Fruit fly (Drosophila melanogaster) Kc167 (cell line): ENCODE measurements around the gene CG14346.

Source experiments
- Myc ChIP-seq: fragments of >200 bp; optimal IDR thresholded peaks from 2 replicates; lab custom pipeline; 2017; ENCODE audit warnings: missing external identifiers
- h ChIP-seq: fragments of >200 bp; optimal IDR thresholded peaks from 3 replicates; lab custom pipeline; 2018; ENCODE audit warnings: missing external identifiers
- psq ChIP-seq: fragments of >200 bp; optimal IDR thresholded peaks from 2 replicates; lab custom pipeline; 2017; ENCODE audit warnings: missing external identifiers
- ttk ChIP-seq: sonication (Bioruptor generic); optimal IDR thresholded peaks from 2 replicates; lab custom pipeline; 2017; ENCODE audit warnings: missing external identifiers

DNA sequence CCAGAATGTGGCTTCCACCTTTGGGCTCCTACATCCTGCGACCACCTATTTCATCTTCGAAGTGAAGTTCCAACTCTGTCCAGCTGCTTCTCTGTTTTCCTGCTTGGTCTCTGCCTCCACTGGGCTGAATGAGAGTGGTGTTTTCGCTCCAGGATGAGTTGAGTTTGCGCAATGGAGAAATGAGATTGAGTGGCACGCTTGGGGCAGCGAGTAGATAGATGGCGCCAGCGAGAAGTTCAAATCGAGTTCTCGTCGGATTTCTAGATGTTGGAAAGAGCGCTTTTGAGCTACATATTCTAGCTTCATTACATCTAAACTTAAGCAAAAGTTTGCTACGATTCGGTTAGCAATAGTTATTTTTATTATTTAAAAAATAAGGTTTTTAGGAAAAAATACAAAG, 21.8 kb upstream of the CG14346 start:
- TF ChIP-seq h (lab: Kevin White, UChicago) (no peak), psq (lab: Kevin White, UChicago) (no peak), ttk (lab: Kevin White, UChicago) (no peak), Myc (no peak)
